Fruit fly (Drosophila melanogaster) whole organism, embryonic: Measurements from ENCODE around the gene MED25.

Experiments
- CG10543 ChIP-seq: fragments of 200-800 bp; sonication (Bioruptor generic); optimal IDR thresholded peaks from 3 replicates; lab custom pipeline; 2017; ENCODE audit warnings: missing biosample characterization, mild to moderate bottlenecking, missing genetic modification characterization, moderate library complexity
- CG12219 ChIP-seq: fragments of 200-800 bp; sonication (Bioruptor generic); optimal IDR thresholded peaks from 3 replicates; lab custom pipeline; 2018; ENCODE audit warnings: missing biosample characterization, mild to moderate bottlenecking, missing genetic modification characterization
- CG12236 ChIP-seq: fragments of 200-800 bp; sonication (Bioruptor generic); optimal IDR thresholded peaks from 2 replicates; lab custom pipeline; 2016; ENCODE audit warnings: missing biosample characterization, missing genetic modification characterization
- CG12391 ChIP-seq: fragments of 200-800 bp; sonication (Bioruptor generic); optimal IDR thresholded peaks from 3 replicates; lab custom pipeline; 2018; ENCODE audit warnings: missing biosample characterization, mild to moderate bottlenecking, missing genetic modification characterization, moderate library complexity
- CG13894 ChIP-seq: fragments of 200-800 bp; sonication (Bioruptor generic); optimal IDR thresholded peaks from 3 replicates; lab custom pipeline; 2018; ENCODE audit warnings: missing biosample characterization, mild to moderate bottlenecking, missing genetic modification characterization, moderate library complexity
- CG18011 ChIP-seq: fragments of 200-800 bp; sonication (Bioruptor generic); optimal IDR thresholded peaks from 2 replicates; lab custom pipeline; 2017; ENCODE audit warnings: missing biosample characterization, missing genetic modification characterization, mild to moderate bottlenecking, moderate library complexity, missing genotype
- CG3065 ChIP-seq: fragments of 200-800 bp; sonication (Bioruptor generic); optimal IDR thresholded peaks from 2 replicates; lab custom pipeline; 2016; ENCODE audit warnings: missing biosample characterization, missing genetic modification characterization
- CG6272 ChIP-seq: fragments of 200-800 bp; sonication (Bioruptor generic); IDR thresholded peaks from 2 replicates; pipeline ENCODE4 v1.3.6; 2022; ENCODE audit warnings: missing biosample characterization, missing genetic modification characterization
- CG6683 ChIP-seq: fragments of 200-800 bp; sonication (Bioruptor generic); optimal IDR thresholded peaks from 2 replicates; lab custom pipeline; 2017; ENCODE audit warnings: missing biosample characterization, mild to moderate bottlenecking, missing genetic modification characterization, missing genetic modification reagents
- CG7357 ChIP-seq: fragments of 200-800 bp; sonication (Bioruptor generic); IDR thresholded peaks from 3 replicates; pipeline ENCODE4 v1.3.6; 2022; ENCODE audit warnings: missing biosample characterization, missing genetic modification characterization
- CG8924 ChIP-seq: fragments of 200-800 bp; optimal IDR thresholded peaks from 3 replicates; lab custom pipeline; 2019; ENCODE audit warnings: missing biosample characterization, mild to moderate bottlenecking, missing genetic modification characterization, moderate library complexity
- D ChIP-seq, 2 experiments: fragments of 200-800 bp in 1 of 2; fragments of >200 bp in 1 of 2; sonication (Bioruptor generic) in 1 of 2; optimal IDR thresholded peaks; 2 replicates in 1 of 2; 3 replicates in 1 of 2; lab custom pipeline; 2017; ENCODE audit warnings: mild to moderate bottlenecking in 1 of 2, missing biosample characterization in 1 of 2, missing genetic modification characterization in 1 of 2, missing genetic modification reagents in 1 of 2
- D19A ChIP-seq: fragments of 200-800 bp; optimal IDR thresholded peaks from 3 replicates; lab custom pipeline; 2019; ENCODE audit warnings: missing biosample characterization, mild to moderate bottlenecking, missing genetic modification characterization, moderate library complexity
- Deaf1 ChIP-seq: fragments of 200-800 bp; optimal IDR thresholded peaks from 3 replicates; lab custom pipeline; 2019; ENCODE audit warnings: missing biosample characterization, mild to moderate bottlenecking, missing genetic modification characterization, moderate library complexity
- Doc2 ChIP-seq: fragments of 200-800 bp; sonication (Bioruptor generic); IDR thresholded peaks from 2 replicates; pipeline ENCODE4 v1.3.6; 2022; ENCODE audit warnings: missing biosample characterization, missing genetic modification characterization
- Dref ChIP-seq: fragments of 200-800 bp; sonication (Bioruptor generic); IDR thresholded peaks from 2 replicates; pipeline ENCODE4 v1.3.6; 2022; ENCODE audit warnings: missing biosample characterization, missing genetic modification characterization
- Drgx ChIP-seq: fragments of 200-800 bp; sonication (Bioruptor generic); IDR thresholded peaks from 2 replicates; pipeline ENCODE4 v1.3.6; 2022; ENCODE audit warnings: missing biosample characterization, missing genetic modification characterization
- Ets65A ChIP-seq: fragments of 200-800 bp; sonication (Bioruptor generic); peaks from one replicate; lab custom pipeline; 2016; ENCODE audit warnings: missing biosample characterization, missing genetic modification characterization
- H2.0 ChIP-seq: fragments of 200-800 bp; sonication (Bioruptor generic); IDR thresholded peaks from 2 replicates; pipeline ENCODE4 v1.3.6; 2022; ENCODE audit warnings: missing biosample characterization, missing genetic modification characterization
- HmgD ChIP-seq: fragments of 200-800 bp; sonication (Bioruptor generic); optimal IDR thresholded peaks from 3 replicates; lab custom pipeline; 2016; ENCODE audit warnings: missing biosample characterization, missing genetic modification characterization
- Med ChIP-seq: fragments of 200-800 bp; sonication (Bioruptor generic); peaks from one replicate; lab custom pipeline; 2016; ENCODE audit warnings: missing biosample characterization, missing genetic modification characterization, mild to moderate bottlenecking, inconsistent platforms, moderate library complexity
- NC2α ChIP-seq: fragments of 200-800 bp; sonication (Bioruptor generic); optimal IDR thresholded peaks from 2 replicates; lab custom pipeline; 2016; ENCODE audit warnings: missing biosample characterization, missing genetic modification characterization
- Nf-YC ChIP-seq: fragments of 200-800 bp; optimal IDR thresholded peaks from 3 replicates; lab custom pipeline; 2019; ENCODE audit warnings: missing biosample characterization, mild to moderate bottlenecking, missing genetic modification characterization, moderate library complexity
- Ptx1 ChIP-seq: fragments of 200-800 bp; sonication (Bioruptor generic); IDR thresholded peaks from 2 replicates; pipeline ENCODE4 v1.3.6; 2022; ENCODE audit warnings: missing biosample characterization, missing genetic modification characterization
- Spps ChIP-seq: fragments of 200-800 bp; sonication (Bioruptor generic); optimal IDR thresholded peaks from 2 replicates; lab custom pipeline; 2018; ENCODE audit warnings: missing biosample characterization, mild to moderate bottlenecking, missing genetic modification characterization
- Taf1 ChIP-seq: fragments of 200-800 bp; sonication (Bioruptor generic); IDR thresholded peaks from 2 replicates; pipeline ENCODE4 v1.3.6; 2022; ENCODE audit warnings: missing biosample characterization, missing genetic modification characterization
- abd-A ChIP-seq: fragments of 200-800 bp; sonication (Bioruptor generic); optimal IDR thresholded peaks from 3 replicates; lab custom pipeline; 2019; ENCODE audit warnings: missing biosample characterization, mild to moderate bottlenecking, missing genetic modification characterization, moderate library complexity
- ap ChIP-seq: fragments of 200-800 bp; sonication (Bioruptor generic); IDR thresholded peaks from 2 replicates; pipeline ENCODE4 v1.3.6; 2022; ENCODE audit warnings: missing biosample characterization, missing genetic modification characterization
- bsh ChIP-seq, 2 experiments: fragments of 200-800 bp; sonication (Bioruptor generic); optimal IDR thresholded peaks; 2 replicates each; lab custom pipeline; 2017 to 2018; ENCODE audit warnings: mild to moderate bottlenecking in 2 of 2, missing biosample characterization in 2 of 2, missing genetic modification characterization in 2 of 2, moderate library complexity in 1 of 2
- cg ChIP-seq: fragments of 200-800 bp; sonication (Bioruptor generic); optimal IDR thresholded peaks from 3 replicates; lab custom pipeline; 2019; ENCODE audit warnings: missing biosample characterization, mild to moderate bottlenecking, missing genetic modification characterization, moderate library complexity
- chn ChIP-seq: fragments of 200-800 bp; sonication (Bioruptor generic); optimal IDR thresholded peaks from 2 replicates; lab custom pipeline; 2016; ENCODE audit warnings: missing biosample characterization, missing genetic modification characterization
- dmrt99B ChIP-seq: fragments of 200-800 bp; sonication (Bioruptor generic); optimal IDR thresholded peaks from 2 replicates; lab custom pipeline; 2018; ENCODE audit warnings: missing biosample characterization, mild to moderate bottlenecking, missing genetic modification characterization, moderate library complexity
- fd64A ChIP-seq: fragments of 200-800 bp; sonication (Bioruptor generic); optimal IDR thresholded peaks from 3 replicates; lab custom pipeline; 2018; ENCODE audit warnings: missing biosample characterization, mild to moderate bottlenecking, missing genetic modification characterization
- kni ChIP-seq: fragments of 200-800 bp; sonication (Bioruptor generic); optimal IDR thresholded peaks from 3 replicates; lab custom pipeline; 2017; ENCODE audit warnings: mild to moderate bottlenecking, missing biosample characterization, missing genetic modification reagents, missing genetic modification characterization
- lola ChIP-seq, 3 experiments: fragments of >200 bp in 2 of 3; fragments of 200-800 bp in 1 of 3; sonication (Bioruptor generic) in 1 of 3; optimal IDR thresholded peaks; 2 replicates each; lab custom pipeline; 2017 to 2019; ENCODE audit warnings: missing biosample characterization in 3 of 3, missing genetic modification characterization in 3 of 3, mild to moderate bottlenecking in 1 of 3, moderate library complexity in 1 of 3
- maf-S ChIP-seq: fragments of 200-800 bp; sonication (Bioruptor generic); optimal IDR thresholded peaks from 2 replicates; lab custom pipeline; 2016; ENCODE audit warnings: missing biosample characterization, missing genetic modification characterization
- otp ChIP-seq: fragments of 200-800 bp; sonication (Bioruptor generic); IDR thresholded peaks from 3 replicates; pipeline ENCODE4, ENCODE4 v1.3.6; 2022; ENCODE audit warnings: missing biosample characterization, missing genetic modification characterization
- rib ChIP-seq: fragments of 200-800 bp; sonication (Bioruptor generic); IDR thresholded peaks from 2 replicates; pipeline ENCODE4 v1.3.6; 2022; ENCODE audit warnings: missing biosample characterization, missing genetic modification characterization
- row ChIP-seq: fragments of 200-800 bp; sonication (Bioruptor generic); IDR thresholded peaks from 3 replicates; pipeline ENCODE4 v1.3.6; 2022; ENCODE audit warnings: missing biosample characterization, missing genetic modification characterization
- scrt ChIP-seq: fragments of 200-800 bp; sonication (Bioruptor generic); optimal IDR thresholded peaks from 2 replicates; lab custom pipeline; 2018; ENCODE audit warnings: missing biosample characterization, mild to moderate bottlenecking, missing genetic modification characterization, moderate library complexity
- sna ChIP-seq: fragments of 200-800 bp; sonication (Bioruptor generic); IDR thresholded peaks from 2 replicates; pipeline ENCODE4 v1.3.6; 2022; ENCODE audit warnings: missing biosample characterization, missing genetic modification characterization; ENCODE audit not compliant: partially characterized antibody
- sob ChIP-seq: fragments of 200-800 bp; sonication (Bioruptor generic); IDR thresholded peaks from 2 replicates; pipeline ENCODE4 v1.3.6; 2022; ENCODE audit warnings: missing biosample characterization, missing genetic modification characterization
- ssp ChIP-seq: fragments of 200-800 bp; sonication (Bioruptor generic); IDR thresholded peaks from 2 replicates; pipeline ENCODE4 v1.3.6; 2022; ENCODE audit warnings: missing biosample characterization, missing genetic modification characterization
- sug ChIP-seq: fragments of 200-800 bp; optimal IDR thresholded peaks from 2 replicates; lab custom pipeline; 2019; ENCODE audit warnings: missing biosample characterization, mild to moderate bottlenecking, missing genetic modification characterization, moderate library complexity
- tap ChIP-seq: fragments of 200-800 bp; optimal IDR thresholded peaks from 3 replicates; lab custom pipeline; 2019; ENCODE audit warnings: missing biosample characterization, mild to moderate bottlenecking, missing genetic modification characterization, moderate library complexity
- toy ChIP-seq: fragments of 200-800 bp; sonication (Bioruptor generic); IDR thresholded peaks from 2 replicates; pipeline ENCODE4 v1.3.6; 2022; ENCODE audit warnings: missing biosample characterization, missing genetic modification characterization
- trem ChIP-seq: fragments of 200-800 bp; optimal IDR thresholded peaks from 3 replicates; lab custom pipeline; 2019; ENCODE audit warnings: missing biosample characterization, mild to moderate bottlenecking, missing genetic modification characterization, moderate library complexity
- trh ChIP-seq: fragments of 200-800 bp; sonication (Bioruptor generic); optimal IDR thresholded peaks from 2 replicates; lab custom pipeline; 2016; ENCODE audit warnings: missing biosample characterization, missing genetic modification characterization
- wdn ChIP-seq: fragments of 200-800 bp; sonication (Bioruptor generic); IDR thresholded peaks from 2 replicates; pipeline ENCODE4 v1.3.6; 2022; ENCODE audit warnings: missing biosample characterization, missing genetic modification characterization

Gene MED25

dm6 chr3R:20042457-20042856 lies 33.7 kb downstream of the MED25 start, which contains the start of the genes CG33934 and Indy-2:
CG33934 (plus strand) TSS chr3R:20042757.
Indy-2 (plus strand) TSS chr3R:20042757.
- TF ChIP-seq toy (GFP tag; lab: Robert Waterston, UW) (no peak), cg (no peak), Taf1 (GFP tag; lab: Robert Waterston, UW) (no peak), ssp (no peak), CG3065 (no peak), dmrt99B (no peak), CG8924 (tag; lab: Kevin White, UChicago) (no peak), CG12219 (GFP tag; lab: Kevin White, UChicago) (no peak)
- TF ChIP-seq, all 482 proteins: peak for 0

dm6 chr3R:20055809-20056208 lies 47.1 kb downstream of the MED25 start, which contains the start of gene CG17193:
CG17193 (minus strand) TSS chr3R:20056097.
- TF ChIP-seq Dref (GFP tag; lab: Robert Waterston, UW) = no peak
- TF ChIP-seq rib (GFP tag; lab: Robert Waterston, UW) = no peak
- no peak for TF ChIP-seq Ptx1
- no peak for TF ChIP-seq CG7357 (GFP tag; lab: Robert Waterston, UW)
- TF ChIP-seq Deaf1 = peak; percentile 50
- TF ChIP-seq Ets65A (GFP tag; lab: Kevin White, UChicago) = peak; percentile 7
- TF ChIP-seq trh = no peak
- no peak for TF ChIP-seq otp (GFP tag; lab: Robert Waterston, UW)
- 0 out of 3 replicates have a peak, but pooled peaks have one; percentile 22 for TF ChIP-seq row (GFP tag; lab: Robert Waterston, UW)
- peak; percentile 67 for TF ChIP-seq Med (GFP tag; lab: Kevin White, UChicago)
- TF ChIP-seq scrt (GFP tag; lab: Kevin White, UChicago) = peak; percentile 31
- TF ChIP-seq abd-A (tag; lab: Kevin White, UChicago) = peak; percentile 55
- TF ChIP-seq HmgD = no peak
- peak; percentile 75 for TF ChIP-seq CG13894 (tag; lab: Kevin White, UChicago)
- TF ChIP-seq Nf-YC (tag; lab: Kevin White, UChicago) = peak; percentile 80
- no peak for TF ChIP-seq ap (GFP tag; lab: Robert Waterston, UW)

DNA sequence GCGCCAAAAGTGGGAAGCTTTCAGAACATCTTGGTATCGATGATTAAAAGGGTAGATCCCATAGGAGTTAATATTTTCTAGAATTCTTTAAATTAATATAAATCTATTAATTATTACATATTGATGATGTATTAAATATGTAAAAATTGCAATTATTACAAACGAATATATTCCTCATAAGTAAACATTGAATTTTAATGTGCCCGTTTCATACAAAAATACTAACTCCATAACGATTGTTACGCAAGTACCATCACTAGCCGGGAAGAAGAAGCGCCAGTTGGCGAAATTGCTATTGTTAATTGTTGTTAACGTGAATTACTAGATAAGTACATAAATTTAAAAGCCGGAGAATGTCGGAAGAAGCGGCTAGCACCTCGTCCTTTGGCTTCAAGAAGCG lies 48.8 kb downstream of the MED25 start, which contains the start of gene mdlc:
TSS of gene mdlc (plus strand) at position 248 of the 400 bp plus-strand sequence.
- TF ChIP-seq kni (no peak), H2.0 (GFP tag; lab: Robert Waterston, UW) (no peak), tap (tag; lab: Kevin White, UChicago) (no peak), CG10543 (no peak), sug (peak; percentile 39), sob (GFP tag; lab: Robert Waterston, UW) (no peak), trem (tag; lab: Kevin White, UChicago) (peak; percentile 35), Taf1 (GFP tag; lab: Robert Waterston, UW) (no peak), Doc2 (no peak), CG12391 (tag; lab: Kevin White, UChicago) (no peak), Ets65A (GFP tag; lab: Kevin White, UChicago) (peak; percentile 84), CG6683 (GFP tag; lab: Kevin White, UChicago) (no peak), CG6272 (no peak), maf-S (GFP tag; lab: Kevin White, UChicago) (no peak), Drgx (GFP tag; lab: Robert Waterston, UW) (no peak), sna (GFP tag; lab: Robert Waterston, UW) (0 out of 2 replicates have a peak, but pooled peaks have one; percentile 53), D19A (no peak), CG12236 (GFP tag; lab: Kevin White, UChicago) (no peak), lola (GFP tag; optimal IDR thresholded peaks at IDR 0.05; lab: Kevin White, UChicago) (no peak), fd64A (GFP tag; lab: Kevin White, UChicago) (no peak), Spps (tag; lab: Kevin White, UChicago) (no peak), NC2α (GFP tag; lab: Kevin White, UChicago) (no peak), CG18011 (GFP tag; lab: Kevin White, UChicago) (no peak), wdn (GFP tag; lab: Robert Waterston, UW) (no peak), chn (no peak), bsh (GFP tag; optimal IDR thresholded peaks at IDR 0.05; lab: Kevin White, UChicago) (no peak), D (optimal IDR thresholded peaks at IDR 0.05; lab: Kevin White, UChicago) (no peak), D (GFP tag; optimal IDR thresholded peaks at IDR 0.05; lab: Kevin White, UChicago) (no peak)
